Worm (Caenorhabditis elegans) whole organism, midembryonic: Measurements from ENCODE around the gene T10F2.5.

Source experiments
- cog-1 ChIP-seq: sonication (generic microtip); optimal IDR thresholded peaks from 2 replicates; lab custom pipeline; 2016; ENCODE audit warnings: missing genetic modification characterization, missing compliant biosample characterization
- klf-2 ChIP-seq: fragments of 200-800 bp; sonication (Bioruptor generic); conservative IDR thresholded peaks from 2 replicates; pipeline ENCODE4 v1.3.6; 2022; ENCODE audit warnings: missing genetic modification reagents, missing genetic modification characterization, missing compliant biosample characterization
- med-1 ChIP-seq: sonication (generic microtip); optimal IDR thresholded peaks from 2 replicates; lab custom pipeline; 2017; ENCODE audit warnings: missing genetic modification characterization, mild to moderate bottlenecking, missing compliant biosample characterization, antibody characterized with exemption, missing genetic modification reagents; ENCODE audit not compliant: insufficient read depth
- tab-1 ChIP-seq: fragments of 200-800 bp; sonication (Bioruptor generic); IDR thresholded peaks from 2 replicates; pipeline ENCODE4 v1.3.6; 2022; ENCODE audit warnings: missing genetic modification characterization, missing compliant biosample characterization
- ztf-29 ChIP-seq: fragments of 200-800 bp; sonication (Bioruptor generic); IDR thresholded peaks from 2 replicates; pipeline ENCODE4 v1.3.6; 2022; ENCODE audit warnings: missing genetic modification reagents, missing genetic modification characterization, missing compliant biosample characterization

DNA sequence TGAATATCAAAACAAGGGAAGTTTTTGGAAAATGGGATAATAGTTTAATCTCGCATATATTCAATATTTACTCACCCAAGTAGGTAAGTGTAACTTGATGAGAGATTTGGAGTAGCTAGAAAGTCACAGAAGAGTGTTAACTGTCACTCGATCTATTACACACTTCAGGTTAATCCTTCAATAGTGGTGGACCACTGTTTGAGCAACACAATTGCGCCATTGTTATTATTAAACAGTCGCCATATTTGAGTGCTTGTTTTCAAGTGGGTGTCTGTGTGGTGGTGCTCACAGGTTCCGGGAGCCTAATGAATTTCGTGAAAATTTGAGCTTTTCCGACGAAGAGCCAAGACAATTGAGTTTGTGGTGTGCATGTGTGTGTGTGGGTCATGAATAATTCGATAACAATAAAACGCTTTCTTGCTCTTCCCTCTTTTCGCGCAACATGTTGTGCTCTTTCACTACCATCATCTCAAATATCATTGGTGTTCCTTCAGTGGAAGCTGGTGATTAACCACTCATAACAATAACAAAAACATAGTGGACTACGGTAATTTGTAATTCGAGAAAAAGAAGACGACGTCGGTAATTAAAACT is 20.4 kb downstream of the T10F2.5 start:
- TF ChIP-seq med-1 (GFP tag; lab: Kevin White, UChicago) = no peak
- no peak for TF ChIP-seq cog-1 (tag; lab: Kevin White, UChicago)
- no peak for TF ChIP-seq klf-2
- no peak for TF ChIP-seq ztf-29
- TF ChIP-seq tab-1 (GFP tag; lab: Robert Waterston, UW) = no peak
